Worm (Caenorhabditis elegans): ENCODE measurements around the gene C03H5.6.
"Not testable (repeated sequence)": the region's sequence is repeated elsewhere in the genome, so short reads cannot be mapped to it uniquely, and the experiment has no call there.

C03H5.6 gene

DNA sequence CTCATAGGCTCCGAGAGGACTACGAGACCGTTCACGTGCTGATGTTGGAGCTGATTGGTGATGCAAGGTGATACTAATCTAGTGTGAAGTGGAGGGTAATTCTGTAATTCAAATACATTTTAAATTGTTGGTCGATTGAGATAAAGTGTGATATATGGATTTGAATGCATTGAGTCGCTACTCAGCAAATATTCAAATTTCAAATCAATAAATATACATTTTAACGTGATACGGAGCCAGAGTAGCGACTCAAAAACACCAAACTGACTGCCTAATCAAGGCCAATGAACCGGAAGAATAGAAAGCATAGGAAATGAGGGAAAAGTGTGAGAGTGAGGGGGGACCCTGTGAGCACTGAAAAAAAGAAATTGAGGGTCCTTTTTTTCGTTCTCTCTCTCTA, at the start of gene C03H5.6:
C03H5.6 (minus strand) TSS at position 101 of the 400 bp plus-strand sequence.
- no peak for TF ChIP-seq pqm-1 (tag; optimal IDR thresholded peaks at IDR 0.05)
- TF ChIP-seq ceh-28 (tag; optimal IDR thresholded peaks at IDR 0.05) = no peak
- no peak for TF ChIP-seq skn-1 (tag; optimal IDR thresholded peaks at IDR 0.05)
- TF ChIP-seq hmg-11 (tag; optimal IDR thresholded peaks at IDR 0.05) = no peak
- no peak for TF ChIP-seq nhr-77 (tag; optimal IDR thresholded peaks at IDR 0.05)
- TF ChIP-seq aly-2 (tag; optimal IDR thresholded peaks at IDR 0.05) = no peak
- no peak for TF ChIP-seq zag-1 (tag; optimal IDR thresholded peaks at IDR 0.05)

DNA sequence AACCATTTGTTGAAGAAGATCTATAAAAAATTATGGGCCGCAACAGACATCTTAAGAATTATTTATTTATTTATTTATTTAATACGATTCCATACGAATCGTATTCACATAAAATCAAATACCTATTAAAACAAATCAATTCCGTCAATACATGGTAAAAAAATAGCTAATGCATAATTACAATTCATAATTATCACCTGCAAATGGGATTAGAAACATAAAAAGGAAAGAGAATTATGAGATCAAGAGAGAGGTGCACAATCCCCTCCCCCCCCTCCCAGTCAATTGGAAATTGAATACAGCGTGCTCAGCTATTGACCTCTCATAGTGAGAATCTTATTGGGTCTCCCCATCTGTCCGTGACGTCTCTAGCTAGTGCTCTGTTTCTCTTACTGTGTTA, 41.9 kb upstream of the C03H5.6 start, which contains the start of gene C24H12.1:
C24H12.1 (plus strand) TSS at position 301 of the 400 bp plus-strand sequence.
- TF ChIP-seq unc-62 (GFP tag; optimal IDR thresholded peaks at IDR 0.05); ZK546.5 (tag; optimal IDR thresholded peaks at IDR 0.05); nhr-28 (tag; optimal IDR thresholded peaks at IDR 0.05): not testable (repeated sequence)

ce11 chrII:437279-437678, 38.1 kb upstream of the C03H5.6 start:
- TF ChIP-seq elt-3 (tag; optimal IDR thresholded peaks at IDR 0.05) (no peak), unc-39 (tag; optimal IDR thresholded peaks at IDR 0.05) (no peak), elt-2 (tag; optimal IDR thresholded peaks at IDR 0.05) (no peak), snpc-4 (tag; optimal IDR thresholded peaks at IDR 0.05) (no peak), aly-2 (tag; optimal IDR thresholded peaks at IDR 0.05) (no peak), nhr-43 (tag; optimal IDR thresholded peaks at IDR 0.05; ENCODE audit: poor library complexity, severe bottlenecking) (no peak), nhr-77 (tag; optimal IDR thresholded peaks at IDR 0.05) (no peak), nfya-1 (tag; optimal IDR thresholded peaks at IDR 0.05; ENCODE audit: insufficient read depth) (no peak), daf-12 (tag; optimal IDR thresholded peaks at IDR 0.05) (no peak), skn-1 (tag; optimal IDR thresholded peaks at IDR 0.05) (no peak), ceh-9 (tag; optimal IDR thresholded peaks at IDR 0.05) (no peak), nhr-11 (tag; optimal IDR thresholded peaks at IDR 0.05) (no peak)

DNA sequence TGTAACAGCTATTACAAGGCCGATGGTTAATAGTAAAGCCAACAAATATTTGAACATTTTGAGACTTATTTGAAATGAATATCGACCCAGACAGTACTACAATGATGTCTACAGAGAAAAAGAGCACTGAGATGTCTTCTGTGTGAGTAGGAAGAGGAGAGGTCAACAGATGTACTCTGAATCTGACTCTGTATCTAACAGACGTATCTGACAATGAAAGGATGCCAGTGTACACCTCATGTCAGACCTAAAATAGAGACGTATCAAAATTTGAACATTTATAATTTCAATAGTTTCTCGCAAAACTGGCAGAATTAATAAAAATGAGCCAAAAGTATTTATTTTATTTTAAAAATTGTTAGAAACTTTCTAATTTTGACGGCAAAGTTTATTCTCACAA, 23.9 kb upstream of the C03H5.6 start, which contains the start of gene C24H12.8:
C24H12.8 (minus strand) TSS at position 101 of the 400 bp plus-strand sequence.
- no peak for TF ChIP-seq ceh-9 (tag; optimal IDR thresholded peaks at IDR 0.05)
- no peak for TF ChIP-seq pqm-1 (tag; optimal IDR thresholded peaks at IDR 0.05)
- no peak for TF ChIP-seq nhr-11 (tag; optimal IDR thresholded peaks at IDR 0.05)
- no peak for TF ChIP-seq nhr-28 (tag; optimal IDR thresholded peaks at IDR 0.05)
- no peak for TF ChIP-seq fos-1 (tag; optimal IDR thresholded peaks at IDR 0.05)
- no peak for TF ChIP-seq snpc-4 (tag; optimal IDR thresholded peaks at IDR 0.05)
- no peak for TF ChIP-seq jun-1 (tag; optimal IDR thresholded peaks at IDR 0.05)
- no peak for TF ChIP-seq nhr-23 (tag; optimal IDR thresholded peaks at IDR 0.05)
- TF ChIP-seq nhr-76 (tag; optimal IDR thresholded peaks at IDR 0.05) = no peak
- TF ChIP-seq zag-1 (tag; optimal IDR thresholded peaks at IDR 0.05) = no peak
- no peak for TF ChIP-seq nhr-12 (tag; optimal IDR thresholded peaks at IDR 0.05)
- TF ChIP-seq lin-39 (tag; optimal IDR thresholded peaks at IDR 0.05) = no peak
- TF ChIP-seq lsy-12 (tag; optimal IDR thresholded peaks at IDR 0.05) = no peak
- TF ChIP-seq nhr-25 (tag; optimal IDR thresholded peaks at IDR 0.05) = no peak
- no peak for TF ChIP-seq lin-15B (tag; optimal IDR thresholded peaks at IDR 0.05)
- no peak for TF ChIP-seq mml-1 (tag; optimal IDR thresholded peaks at IDR 0.05)
- no peak for TF ChIP-seq daf-12 (tag; optimal IDR thresholded peaks at IDR 0.05)

DNA sequence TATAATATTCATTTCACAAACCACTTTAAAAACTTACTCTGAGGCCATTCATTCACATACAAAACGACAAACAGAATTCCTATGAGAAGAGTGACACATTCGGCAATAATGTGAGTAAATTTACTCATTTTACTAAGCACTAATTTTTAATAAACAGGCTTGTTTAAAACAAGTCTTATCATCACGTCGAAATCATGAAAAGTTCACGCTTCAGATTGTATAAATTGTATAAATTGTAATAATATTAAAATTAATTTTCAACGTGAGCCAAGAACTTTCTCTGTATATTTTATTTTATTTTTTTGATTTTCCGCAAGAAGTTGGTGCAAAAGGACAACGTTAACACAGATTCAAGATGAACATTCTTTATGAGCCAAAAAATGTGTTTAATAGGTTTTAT, 19.6 kb upstream of the C03H5.6 start, which contains the start of gene C24H12.6:
C24H12.6 (minus strand) TSS at position 101 of the 400 bp plus-strand sequence.
- no peak for TF ChIP-seq pqm-1 (tag; optimal IDR thresholded peaks at IDR 0.05)
- TF ChIP-seq elt-1 (tag; optimal IDR thresholded peaks at IDR 0.05) = no peak
- TF ChIP-seq mml-1 (tag; optimal IDR thresholded peaks at IDR 0.05) = no peak
- no peak for TF ChIP-seq nhr-28 (tag; optimal IDR thresholded peaks at IDR 0.05)
- TF ChIP-seq sea-2 (GFP tag; optimal IDR thresholded peaks at IDR 0.05) = no peak
- no peak for TF ChIP-seq fos-1 (tag; optimal IDR thresholded peaks at IDR 0.05)
- TF ChIP-seq ztf-4 (tag; optimal IDR thresholded peaks at IDR 0.05) = no peak
- no peak for TF ChIP-seq tbx-2 (tag; optimal IDR thresholded peaks at IDR 0.05)
- TF ChIP-seq hmg-11 (tag; optimal IDR thresholded peaks at IDR 0.05) = no peak
- TF ChIP-seq ZK546.5 (tag; optimal IDR thresholded peaks at IDR 0.05) = no peak
- no peak for TF ChIP-seq fkh-2 (tag; optimal IDR thresholded peaks at IDR 0.05)
- no peak for TF ChIP-seq ceh-28 (tag; optimal IDR thresholded peaks at IDR 0.05)
- no peak for TF ChIP-seq daf-12 (tag; optimal IDR thresholded peaks at IDR 0.05)
- TF ChIP-seq egl-5 (tag; optimal IDR thresholded peaks at IDR 0.05) = no peak
- TF ChIP-seq aly-2 (tag; optimal IDR thresholded peaks at IDR 0.05) = no peak
- no peak for TF ChIP-seq ceh-9 (tag; optimal IDR thresholded peaks at IDR 0.05)
- no peak for TF ChIP-seq nhr-25 (tag; optimal IDR thresholded peaks at IDR 0.05)

Measured in whole organism, L3 larva.